Fruit fly (Drosophila melanogaster) whole organism, wandering third instar larva: Measurements from ENCODE around the gene Cyp4g15.

Source experiments
- Abd-B ChIP-seq: fragments of >200 bp; optimal IDR thresholded peaks from 2 replicates; lab custom pipeline; 2017; ENCODE audit warnings: missing biosample characterization, missing genetic modification characterization
- Sp1 ChIP-seq: fragments of 200-800 bp; sonication (Bioruptor generic); optimal IDR thresholded peaks from 3 replicates; lab custom pipeline; 2019; ENCODE audit warnings: missing biosample characterization, mild to moderate bottlenecking, missing genetic modification characterization, moderate library complexity
- Vsx2 ChIP-seq: fragments of 200-300, 225-300 bp; sonication (Bioruptor generic); optimal IDR thresholded peaks from 2 replicates; lab custom pipeline; 2018; ENCODE audit warnings: missing biosample characterization, missing genetic modification characterization; ENCODE audit not compliant: partially characterized antibody

- TF ChIP-seq Sp1: no peak
- no peak for TF ChIP-seq Vsx2 (GFP tag; lab: Kevin White, UChicago)
- TF ChIP-seq Abd-B (GFP tag; lab: Kevin White, UChicago): no peak
Observed at dm6 chrX:11485075-11485474, 8.2 kb downstream of the Cyp4g15 start, which contains the start of gene Spase25.
